Fruit fly (Drosophila melanogaster) whole organism, embryonic: ENCODE results near the gene beta4GalT7.

Experiments
- B-H1 ChIP-seq: fragments of 200-800 bp; sonication (Bioruptor generic); IDR thresholded peaks from 3 replicates; pipeline ENCODE4 v1.3.6; 2022; ENCODE audit warnings: missing biosample characterization, missing genetic modification characterization
- CG10979 ChIP-seq: fragments of 200-800 bp; sonication (Bioruptor generic); optimal IDR thresholded peaks from 2 replicates; lab custom pipeline; 2018; ENCODE audit warnings: missing biosample characterization, mild to moderate bottlenecking, missing genetic modification characterization, moderate library complexity
- CG11247 ChIP-seq: fragments of 200-800 bp; sonication (Bioruptor generic); IDR thresholded peaks from 2 replicates; pipeline ENCODE4 v1.3.6; 2022; ENCODE audit warnings: missing biosample characterization, missing genetic modification characterization
- CG11723 ChIP-seq: fragments of 200-800 bp; sonication (Bioruptor generic); optimal IDR thresholded peaks from 2 replicates; lab custom pipeline; 2017; ENCODE audit warnings: missing biosample characterization, mild to moderate bottlenecking, missing genetic modification characterization
- CG12155 ChIP-seq: fragments of 200-800 bp; sonication (Bioruptor generic); optimal IDR thresholded peaks from 3 replicates; lab custom pipeline; 2016; ENCODE audit warnings: missing biosample characterization, missing genetic modification characterization
- CG12299 ChIP-seq: fragments of 200-800 bp; sonication (Bioruptor generic); optimal IDR thresholded peaks from 2 replicates; lab custom pipeline; 2018; ENCODE audit warnings: missing biosample characterization, mild to moderate bottlenecking, missing genetic modification characterization
- CG14710 ChIP-seq: fragments of 200-800 bp; sonication (Bioruptor generic); optimal IDR thresholded peaks from 3 replicates; lab custom pipeline; 2019; ENCODE audit warnings: missing biosample characterization, mild to moderate bottlenecking, missing genetic modification characterization, moderate library complexity
- CG14965 ChIP-seq: fragments of 200-800 bp; sonication (Bioruptor generic); optimal IDR thresholded peaks from 2 replicates; lab custom pipeline; 2016; ENCODE audit warnings: missing biosample characterization, missing genetic modification characterization, borderline replicate concordance
- CG15479 ChIP-seq: fragments of 200-800 bp; sonication (Bioruptor generic); optimal IDR thresholded peaks from 3 replicates; lab custom pipeline; 2019; ENCODE audit warnings: missing biosample characterization, mild to moderate bottlenecking, missing genetic modification characterization, moderate library complexity
- CG15601 ChIP-seq: fragments of 200-800 bp; sonication (Bioruptor generic); optimal IDR thresholded peaks from 3 replicates; lab custom pipeline; 2019; ENCODE audit warnings: missing biosample characterization, mild to moderate bottlenecking, missing genetic modification characterization, moderate library complexity
- CG17385 ChIP-seq: fragments of 200-800 bp; sonication (Bioruptor generic); optimal IDR thresholded peaks from 3 replicates; lab custom pipeline; 2018; ENCODE audit warnings: missing biosample characterization, mild to moderate bottlenecking, missing genetic modification characterization
- CG33557 ChIP-seq: fragments of 200-800 bp; sonication (Bioruptor generic); optimal IDR thresholded peaks from 2 replicates; lab custom pipeline; 2019; ENCODE audit warnings: missing biosample characterization, mild to moderate bottlenecking, missing genetic modification characterization, moderate library complexity
- CG4707 ChIP-seq: fragments of 200-800 bp; sonication (Bioruptor generic); optimal IDR thresholded peaks from 2 replicates; lab custom pipeline; 2018; ENCODE audit warnings: missing biosample characterization, mild to moderate bottlenecking, missing genetic modification characterization, moderate library complexity
- CG5180 ChIP-seq: fragments of 200-800 bp; sonication (Bioruptor generic); optimal IDR thresholded peaks from 3 replicates; lab custom pipeline; 2017; ENCODE audit warnings: missing biosample characterization, missing genetic modification characterization, mild to moderate bottlenecking, moderate library complexity, missing genetic modification reagents
- CG8765 ChIP-seq: fragments of 200-800 bp; sonication (Bioruptor generic); IDR thresholded peaks from 2 replicates; pipeline ENCODE4 v1.3.6; 2022; ENCODE audit warnings: missing biosample characterization, missing genetic modification characterization
- CG9609 ChIP-seq: fragments of 200-800 bp; sonication (Bioruptor generic); optimal IDR thresholded peaks from 3 replicates; lab custom pipeline; 2016; ENCODE audit warnings: missing biosample characterization, missing genetic modification characterization
- Dbx ChIP-seq: fragments of 200-800 bp; sonication (Bioruptor generic); IDR thresholded peaks from 3 replicates; pipeline ENCODE4 v1.3.6; 2022; ENCODE audit warnings: missing biosample characterization, missing genetic modification characterization
- Dll ChIP-seq: fragments of 200-800 bp; sonication (Bioruptor generic); IDR thresholded peaks from 4 replicates; pipeline ENCODE4 v1.3.6; 2022; ENCODE audit warnings: missing biosample characterization, missing genetic modification characterization; ENCODE audit not compliant: partially characterized antibody
- Doc3 ChIP-seq: fragments of 200-800 bp; sonication (Bioruptor generic); IDR thresholded peaks from 3 replicates; pipeline ENCODE4 v1.3.6; 2022; ENCODE audit warnings: missing biosample characterization, missing genetic modification characterization; ENCODE audit not compliant: partially characterized antibody
- ERR ChIP-seq: fragments of 200-800 bp; sonication (Bioruptor generic); optimal IDR thresholded peaks from 2 replicates; lab custom pipeline; 2016; ENCODE audit warnings: missing biosample characterization, missing genetic modification characterization
- Fer3 ChIP-seq: fragments of 200-800 bp; sonication (Bioruptor generic); optimal IDR thresholded peaks from 2 replicates; lab custom pipeline; 2018; ENCODE audit warnings: missing biosample characterization, mild to moderate bottlenecking, missing genetic modification characterization, moderate library complexity
- Hr51 ChIP-seq, 2 experiments: fragments of 200-800 bp; sonication (Bioruptor generic); optimal IDR thresholded peaks; 2 replicates in 1 of 2; 3 replicates in 1 of 2; lab custom pipeline; 2016 to 2018; ENCODE audit warnings: missing biosample characterization in 2 of 2, missing genetic modification characterization in 2 of 2, mild to moderate bottlenecking in 1 of 2, moderate library complexity in 1 of 2
- MBD-R2 ChIP-seq: fragments of 200-800 bp; sonication (Bioruptor generic); IDR thresholded peaks from 2 replicates; pipeline ENCODE4 v1.3.6; 2022; ENCODE audit warnings: missing biosample characterization, missing genetic modification characterization
- Mes4 ChIP-seq: fragments of 200-800 bp; sonication (Bioruptor generic); optimal IDR thresholded peaks from 2 replicates; lab custom pipeline; 2016; ENCODE audit warnings: missing biosample characterization, missing genetic modification characterization
- NC2α ChIP-seq: fragments of 200-800 bp; sonication (Bioruptor generic); optimal IDR thresholded peaks from 2 replicates; lab custom pipeline; 2016; ENCODE audit warnings: missing biosample characterization, missing genetic modification characterization
- Nf-YA ChIP-seq: fragments of 200-800 bp; sonication (Bioruptor generic); IDR thresholded peaks from 2 replicates; pipeline ENCODE4 v1.3.6; 2022; ENCODE audit warnings: missing biosample characterization, missing genetic modification characterization
- Oaz ChIP-seq: fragments of 200-800 bp; sonication (Bioruptor generic); IDR thresholded peaks from 2 replicates; pipeline ENCODE4 v1.3.6; 2022; ENCODE audit warnings: missing biosample characterization, missing genetic modification characterization
- Opbp ChIP-seq: fragments of 200-800 bp; sonication (Bioruptor generic); IDR thresholded peaks from 3 replicates; pipeline ENCODE4 v1.3.6; 2022; ENCODE audit warnings: missing biosample characterization, missing genetic modification characterization; ENCODE audit not compliant: partially characterized antibody
- ab ChIP-seq: fragments of 200-800 bp; sonication (Bioruptor generic); optimal IDR thresholded peaks from 2 replicates; lab custom pipeline; 2016; ENCODE audit warnings: missing biosample characterization, missing genetic modification characterization
- amos ChIP-seq: fragments of 200-800 bp; sonication (Bioruptor generic); IDR thresholded peaks from 2 replicates; pipeline ENCODE4 v1.3.6; 2022; ENCODE audit warnings: missing biosample characterization, missing genetic modification characterization; ENCODE audit not compliant: partially characterized antibody
- ap ChIP-seq: fragments of 200-800 bp; sonication (Bioruptor generic); IDR thresholded peaks from 2 replicates; pipeline ENCODE4 v1.3.6; 2022; ENCODE audit warnings: missing biosample characterization, missing genetic modification characterization
- az2 ChIP-seq: fragments of 200-800 bp; sonication (Bioruptor generic); optimal IDR thresholded peaks from 3 replicates; lab custom pipeline; 2016; ENCODE audit warnings: missing biosample characterization, missing genetic modification characterization
- bab2 ChIP-seq: fragments of 200-800 bp; sonication (Bioruptor generic); optimal IDR thresholded peaks from 2 replicates; lab custom pipeline; 2016; ENCODE audit warnings: missing biosample characterization, missing genetic modification characterization
- ci ChIP-seq: fragments of 200-800 bp; sonication (Bioruptor generic); IDR thresholded peaks from 3 replicates; pipeline ENCODE4 v1.3.6; 2022; ENCODE audit warnings: missing biosample characterization, missing genetic modification characterization
- gsb ChIP-seq: fragments of 200-800 bp; sonication (Bioruptor generic); IDR thresholded peaks from 2 replicates; pipeline ENCODE4 v1.3.6; 2022; ENCODE audit warnings: missing biosample characterization, missing genetic modification characterization
- ham ChIP-seq: fragments of 200-800 bp; sonication (Bioruptor generic); IDR thresholded peaks from 2 replicates; pipeline ENCODE4 v1.3.6; 2022; ENCODE audit warnings: missing biosample characterization, missing genetic modification characterization
- hth ChIP-seq: fragments of >200 bp; optimal IDR thresholded peaks from 2 replicates; lab custom pipeline; 2017; ENCODE audit warnings: inconsistent platforms
- insv ChIP-seq, 2 experiments: fragments of 200-800 bp; sonication (Bioruptor generic); optimal IDR thresholded peaks; 3 replicates each; lab custom pipeline; 2016 to 2018; ENCODE audit warnings: missing biosample characterization in 2 of 2, missing genetic modification characterization in 2 of 2
- lola ChIP-seq, 3 experiments: fragments of >200 bp in 2 of 3; fragments of 200-800 bp in 1 of 3; sonication (Bioruptor generic) in 1 of 3; optimal IDR thresholded peaks; 2 replicates each; lab custom pipeline; 2017 to 2019; ENCODE audit warnings: missing biosample characterization in 3 of 3, missing genetic modification characterization in 3 of 3, mild to moderate bottlenecking in 1 of 3, moderate library complexity in 1 of 3
- maf-S ChIP-seq: fragments of 200-800 bp; sonication (Bioruptor generic); optimal IDR thresholded peaks from 2 replicates; lab custom pipeline; 2016; ENCODE audit warnings: missing biosample characterization, missing genetic modification characterization
- nerfin-1 ChIP-seq: fragments of 200-800 bp; sonication (Bioruptor generic); optimal IDR thresholded peaks from 3 replicates; lab custom pipeline; 2019; ENCODE audit warnings: missing biosample characterization, mild to moderate bottlenecking, missing genetic modification characterization, moderate library complexity
- nerfin-2 ChIP-seq: fragments of 200-800 bp; sonication (Bioruptor generic); IDR thresholded peaks from 2 replicates; pipeline ENCODE4 v1.3.6; 2022; ENCODE audit warnings: missing biosample characterization, missing genetic modification characterization; ENCODE audit not compliant: partially characterized antibody
- run ChIP-seq: fragments of 200-800 bp; sonication (Bioruptor generic); optimal IDR thresholded peaks from 3 replicates; lab custom pipeline; 2018; ENCODE audit warnings: missing biosample characterization, mild to moderate bottlenecking, missing genetic modification characterization
- schlank ChIP-seq: fragments of 200-800 bp; sonication (Bioruptor generic); optimal IDR thresholded peaks from 2 replicates; lab custom pipeline; 2018; ENCODE audit warnings: missing biosample characterization, mild to moderate bottlenecking, missing genetic modification characterization
- sens-2 ChIP-seq: fragments of 200-800 bp; sonication (Bioruptor generic); IDR thresholded peaks from 2 replicates; pipeline ENCODE4 v1.3.6; 2022; ENCODE audit warnings: missing biosample characterization, missing genetic modification characterization
- seq ChIP-seq: fragments of 200-800 bp; sonication (Bioruptor generic); IDR thresholded peaks from 2 replicates; pipeline ENCODE4 v1.3.6; 2022; ENCODE audit warnings: missing biosample characterization, missing genetic modification characterization
- slbo ChIP-seq: fragments of 200-800 bp; sonication (Bioruptor generic); IDR thresholded peaks from 2 replicates; pipeline ENCODE4 v1.3.6; 2022; ENCODE audit warnings: missing biosample characterization, missing genetic modification characterization
- so ChIP-seq: fragments of 200-800 bp; sonication (Bioruptor generic); IDR thresholded peaks from 3 replicates; pipeline ENCODE4 v1.3.6; 2022; ENCODE audit warnings: missing biosample characterization, missing genetic modification characterization
- sqz ChIP-seq: fragments of 200-800 bp; sonication (Bioruptor generic); optimal IDR thresholded peaks from 3 replicates; lab custom pipeline; 2018; ENCODE audit warnings: missing biosample characterization, mild to moderate bottlenecking, missing genetic modification characterization
- sr ChIP-seq: fragments of 200-800 bp; sonication (Bioruptor generic); IDR thresholded peaks from 3 replicates; pipeline ENCODE4 v1.3.6; 2022; ENCODE audit warnings: missing biosample characterization, missing genetic modification characterization

beta4GalT7 gene

DNA sequence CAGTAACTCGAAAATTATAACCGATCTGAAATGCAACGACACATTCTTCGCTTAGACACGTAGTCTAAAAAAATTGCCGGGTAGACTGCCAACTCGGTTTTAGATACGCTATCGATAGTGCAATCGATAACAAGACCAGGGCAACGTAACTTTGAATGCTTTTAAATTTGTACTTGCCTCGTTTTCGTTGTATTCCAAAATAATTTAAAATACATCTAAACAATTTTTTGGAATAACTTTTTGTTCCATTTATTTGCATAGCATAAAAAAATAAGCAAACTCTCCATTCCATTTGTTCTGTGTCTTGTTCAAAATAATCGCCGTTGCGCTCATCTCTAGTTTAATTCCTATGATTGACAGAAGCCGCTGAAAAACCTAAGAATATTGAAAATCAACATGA is 46.5 kb downstream of the beta4GalT7 start, which contains the start of the genes Stt3B and CG11839 (continued):
- TF ChIP-seq ham (no peak), CG5180 (GFP tag; lab: Kevin White, UChicago) (no peak), CG10979 (tag; lab: Kevin White, UChicago) (peak; percentile 68), gsb (no peak), CG8765 (no peak), Dll (GFP tag; lab: Robert Waterston, UW) (peak; percentile 97), CG17385 (GFP tag; lab: Kevin White, UChicago) (no peak), slbo (GFP tag; lab: Robert Waterston, UW) (no peak; the same call in 1 of the 2 replicates), nerfin-2 (GFP tag; lab: Robert Waterston, UW) (peak; percentile 70; the same call in 1 of the 2 replicates), CG12155 (GFP tag; lab: Kevin White, UChicago) (peak; percentile 79), ab (GFP tag; lab: Kevin White, UChicago) (no peak), CG11723 (GFP tag; lab: Kevin White, UChicago) (no peak), CG33557 (peak; percentile 54), Dbx (GFP tag; lab: Robert Waterston, UW) (peak; percentile 80), nerfin-1 (tag; lab: Kevin White, UChicago) (peak; percentile 72), CG15479 (GFP tag; lab: Kevin White, UChicago) (no peak), sr (no peak), Mes4 (peak; percentile 53), ci (no peak), NC2α (no peak), ap (no peak), Hr51 (GFP tag; optimal IDR thresholded peaks at IDR 0.05; lab: Kevin White, UChicago) (peak in 1 of 2 experiments; percentile 81), schlank (tag; lab: Kevin White, UChicago) (peak; percentile 18), CG14710 (tag; lab: Kevin White, UChicago) (peak; percentile 85), B-H1 (GFP tag; lab: Robert Waterston, UW) (peak; percentile 24; the same call in 1 of the 3 replicates), Nf-YA (peak; percentile 66), sens-2 (GFP tag; lab: Robert Waterston, UW) (no peak), MBD-R2 (GFP tag; lab: Robert Waterston, UW) (peak; percentile 96), bab2 (GFP tag; lab: Kevin White, UChicago) (peak; percentile 72), so (GFP tag; lab: Robert Waterston, UW) (peak; percentile 25; the same call in 1 of the 3 replicates), sqz (GFP tag; lab: Kevin White, UChicago) (no peak), Oaz (0 out of 2 replicates have a peak, but pooled peaks have one; percentile 55), CG4707 (GFP tag; lab: Kevin White, UChicago) (no peak), ERR (peak; percentile 59), Doc3 (GFP tag; lab: Robert Waterston, UW) (peak; percentile 94), Fer3 (tag; lab: Kevin White, UChicago) (peak; percentile 70), CG9609 (peak; percentile 74), seq (GFP tag; lab: Robert Waterston, UW) (no peak), lola (GFP tag; optimal IDR thresholded peaks at IDR 0.05; lab: Kevin White, UChicago) (peak in 1 of 3 experiments; percentile 68), CG15601 (tag; lab: Kevin White, UChicago) (peak; percentile 72), maf-S (GFP tag; lab: Kevin White, UChicago) (peak; percentile 69), CG11247 (no peak; the same call in 1 of the 2 replicates), run (tag; lab: Kevin White, UChicago) (no peak), insv (GFP tag; optimal IDR thresholded peaks at IDR 0.05; lab: Kevin White, UChicago) (peak in 1 of 2 experiments; percentile 37), Opbp (GFP tag; lab: Robert Waterston, UW) (peak; percentile 82), hth (no peak), az2 (peak; percentile 66), CG14965 (GFP tag; lab: Kevin White, UChicago) (no peak), amos (GFP tag; lab: Robert Waterston, UW) (peak; percentile 90), CG12299 (tag; lab: Kevin White, UChicago) (peak; percentile 42)
